Fruit fly (Drosophila melanogaster): ENCODE results near the gene Surf6.

Surf6 gene

DNA sequence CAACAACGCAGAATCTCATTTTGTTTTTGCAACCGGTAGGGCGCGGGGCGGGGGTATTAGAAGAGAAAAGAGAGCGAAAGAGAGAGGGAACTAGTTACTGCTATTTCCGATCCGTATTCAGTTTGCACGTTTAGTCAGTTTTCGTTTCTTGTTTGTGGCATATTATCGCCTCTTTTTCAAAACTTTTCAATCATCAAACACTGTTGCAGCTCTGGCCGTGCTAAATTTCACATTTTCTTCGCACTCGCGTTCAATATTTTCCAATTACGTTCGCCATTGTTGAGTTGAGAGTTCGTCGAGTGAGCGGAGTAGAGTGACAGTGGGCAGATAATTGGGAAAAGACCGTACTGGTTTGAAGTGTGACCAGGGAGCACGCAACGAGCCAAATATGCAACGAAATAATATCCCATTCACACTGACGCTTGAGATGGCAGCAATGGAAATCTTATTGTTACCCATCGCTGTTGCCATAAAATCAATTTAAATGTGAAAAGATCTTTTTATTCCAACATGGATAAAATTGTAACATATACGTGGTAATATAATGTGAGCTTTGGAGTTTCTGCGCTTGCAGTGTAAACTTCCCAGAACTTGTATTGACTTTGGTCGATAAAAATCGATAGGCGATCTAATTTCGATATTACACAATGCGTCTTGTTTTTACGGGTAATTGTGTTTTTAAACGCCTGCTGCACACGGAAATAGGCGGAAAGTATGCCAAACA lies 43.5 kb downstream of the Surf6 start, which contains the start of the genes Ire1 and Mrm2 (continued):
- no peak for TF ChIP-seq CG7745 (tag; optimal IDR thresholded peaks at IDR 0.05)
- TF ChIP-seq CG12942 (GFP tag; optimal IDR thresholded peaks at IDR 0.05): peak; percentile 76
- TF ChIP-seq gem (tag; optimal IDR thresholded peaks at IDR 0.05): peak; percentile 88
- TF ChIP-seq Dbx (GFP tag; IDR thresholded peaks at IDR 0.05): peak; percentile 83
- TF ChIP-seq fd102C (GFP tag; optimal IDR thresholded peaks at IDR 0.05): no peak
- TF ChIP-seq al (GFP tag; IDR thresholded peaks at IDR 0.05): peak; percentile 79
- peak; percentile 55 for TF ChIP-seq CrebB (tag; optimal IDR thresholded peaks at IDR 0.05)
- TF ChIP-seq CG8944 (GFP tag; optimal IDR thresholded peaks at IDR 0.05): peak; percentile 84
- no peak for TF ChIP-seq TFAM (GFP tag; optimal IDR thresholded peaks at IDR 0.05)
- TF ChIP-seq Mad (GFP tag; optimal IDR thresholded peaks at IDR 0.05): peak; percentile 76
- peak; percentile 85 for TF ChIP-seq CG9876 (GFP tag; optimal IDR thresholded peaks at IDR 0.05)
- no peak for TF ChIP-seq sima (GFP tag; optimal IDR thresholded peaks at IDR 0.05)
- peak; percentile 38; the same call in 1 of the 2 replicates for TF ChIP-seq Adf1 (GFP tag; IDR thresholded peaks at IDR 0.05)
- TF ChIP-seq Opbp (GFP tag; IDR thresholded peaks at IDR 0.05; ENCODE audit: partially characterized antibody): peak; percentile 50; the same call in 2 of the 3 replicates
- no peak; the same call in 1 of the 2 replicates for TF ChIP-seq toy (GFP tag; IDR thresholded peaks at IDR 0.05)
- no peak for TF ChIP-seq ato (GFP tag; IDR thresholded peaks at IDR 0.05; ENCODE audit: partially characterized antibody)
- peak; percentile 75 for TF ChIP-seq lab (GFP tag; optimal IDR thresholded peaks at IDR 0.05)
- TF ChIP-seq CG31224 (GFP tag; IDR thresholded peaks at IDR 0.05): peak; percentile 58; the same call in 1 of the 2 replicates
- TF ChIP-seq hbn (GFP tag; IDR thresholded peaks at IDR 0.05; ENCODE audit: partially characterized antibody): peak; percentile 53; the same call in 1 of the 2 replicates
- TF ChIP-seq gcm (GFP tag; optimal IDR thresholded peaks at IDR 0.05): peak; percentile 17
- TF ChIP-seq D (optimal IDR thresholded peaks at IDR 0.05): no peak
- peak; percentile 53 for TF ChIP-seq D (GFP tag; optimal IDR thresholded peaks at IDR 0.05)
- peak; percentile 45 for TF ChIP-seq CG13296 (GFP tag; optimal IDR thresholded peaks at IDR 0.05)
- peak; percentile 81 for TF ChIP-seq slou (GFP tag; optimal IDR thresholded peaks at IDR 0.05)
- TF ChIP-seq pita (GFP tag; optimal IDR thresholded peaks at IDR 0.05): no peak
- TF ChIP-seq so (GFP tag; IDR thresholded peaks at IDR 0.05): no peak
- peak; percentile 8 for TF ChIP-seq CG6654 (GFP tag; optimal IDR thresholded peaks at IDR 0.05)
- peak; percentile 69 for TF ChIP-seq CG34376 (GFP tag; optimal IDR thresholded peaks at IDR 0.05)
- peak; percentile 89 for TF ChIP-seq Lhr (GFP tag; optimal IDR thresholded peaks at IDR 0.05)
- peak; percentile 59 for TF ChIP-seq nerfin-1 (tag; optimal IDR thresholded peaks at IDR 0.05)
- no peak for TF ChIP-seq CG3838 (GFP tag; optimal IDR thresholded peaks at IDR 0.05)
- peak; percentile 93 for TF ChIP-seq mam (GFP tag; optimal IDR thresholded peaks at IDR 0.05)
- TF ChIP-seq ase (GFP tag; IDR thresholded peaks at IDR 0.05): peak; percentile 59; the same call in 1 of the 3 replicates
- peak; percentile 66 for TF ChIP-seq ewg (GFP tag; optimal IDR thresholded peaks at IDR 0.05)
- no peak for TF ChIP-seq dati (GFP tag; IDR thresholded peaks at IDR 0.05)
- peak; percentile 72 to 78 for TF ChIP-seq Hr51 (GFP tag; optimal IDR thresholded peaks at IDR 0.05)
- TF ChIP-seq CG3065 (GFP tag; optimal IDR thresholded peaks at IDR 0.05): peak; percentile 46
- peak; percentile 67 for TF ChIP-seq CG10209 (GFP tag; optimal IDR thresholded peaks at IDR 0.05)
- peak; percentile 83 for TF ChIP-seq CG12155 (GFP tag; optimal IDR thresholded peaks at IDR 0.05)
- TF ChIP-seq gcm2 (GFP tag; optimal IDR thresholded peaks at IDR 0.05): peak; percentile 78
- peak; percentile 84 for TF ChIP-seq CG13775 (GFP tag; optimal IDR thresholded peaks at IDR 0.05)
- peak; percentile 71 for TF ChIP-seq Nf-YC (tag; optimal IDR thresholded peaks at IDR 0.05)
- TF ChIP-seq Bteb2 (GFP tag; optimal IDR thresholded peaks at IDR 0.05): peak; percentile 86
- peak; percentile 74 for TF ChIP-seq klu (GFP tag; IDR thresholded peaks at IDR 0.05)
- TF ChIP-seq chn (GFP tag; optimal IDR thresholded peaks at IDR 0.05): peak; percentile 81
- TF ChIP-seq emc (GFP tag; optimal IDR thresholded peaks at IDR 0.05): peak; percentile 75
- peak; percentile 75 for TF ChIP-seq CG18764 (GFP tag; optimal IDR thresholded peaks at IDR 0.05)
- 0 out of 2 replicates have a peak, but pooled peaks have one; percentile 30 for TF ChIP-seq dan (GFP tag; IDR thresholded peaks at IDR 0.05)
- no peak for TF ChIP-seq CG17568 (GFP tag; optimal IDR thresholded peaks at IDR 0.05)
